Worm (Caenorhabditis elegans) whole organism, L4/young adult: ENCODE data around the gene stdh-2.

Source experiments
- W03F9.2 ChIP-seq: fragments of 150-350 bp; optimal IDR thresholded peaks from 2 replicates; lab custom pipeline; 2014; ENCODE audit warnings: missing biosample characterization, missing genetic modification characterization
- dao-5 ChIP-seq: sonication (generic microtip); optimal IDR thresholded peaks from 2 replicates; lab custom pipeline; 2016; ENCODE audit warnings: missing genotype, missing genetic modification characterization, moderate library complexity, missing compliant biosample characterization
- him-1 ChIP-seq: sonication (generic microtip); optimal IDR thresholded peaks from 2 replicates; lab custom pipeline; 2016; ENCODE audit warnings: missing genotype, missing genetic modification reagents, missing genetic modification characterization, missing compliant biosample characterization

ce11 chrV:16235135-16235534, 11.0 kb downstream of the stdh-2 start, which contains the start of gene F21H7.3:
- TF ChIP-seq dao-5 (tag; lab: Kevin White, UChicago) = no peak
- no peak for TF ChIP-seq him-1 (tag; lab: Kevin White, UChicago)
- no peak for TF ChIP-seq W03F9.2
